Fruit fly (Drosophila melanogaster) whole organism, embryonic: Measurements from ENCODE around the gene CG6023.

Experiments used
- Aef1 ChIP-seq: fragments of 200-800 bp; sonication (Bioruptor generic); IDR thresholded peaks from 3 replicates; pipeline ENCODE4 v1.3.6; 2022; ENCODE audit warnings: missing biosample characterization, missing genetic modification characterization
- C15 ChIP-seq: fragments of 200-800 bp; sonication (Bioruptor generic); IDR thresholded peaks from 3 replicates; pipeline ENCODE4 v1.3.6; 2022; ENCODE audit warnings: missing biosample characterization, missing genetic modification characterization
- CG10147 ChIP-seq: fragments of 200-800 bp; sonication (Bioruptor generic); optimal IDR thresholded peaks from 2 replicates; lab custom pipeline; 2019; ENCODE audit warnings: missing biosample characterization, mild to moderate bottlenecking, missing genetic modification characterization, moderate library complexity
- CG11560 ChIP-seq: fragments of 200-800 bp; sonication (Bioruptor generic); IDR thresholded peaks from 3 replicates; pipeline ENCODE4 v1.3.6; 2022; ENCODE audit warnings: missing biosample characterization, missing genetic modification characterization
- CG12236 ChIP-seq: fragments of 200-800 bp; sonication (Bioruptor generic); optimal IDR thresholded peaks from 2 replicates; lab custom pipeline; 2016; ENCODE audit warnings: missing biosample characterization, missing genetic modification characterization
- CG12942 ChIP-seq: fragments of 200-800 bp; sonication (Bioruptor generic); optimal IDR thresholded peaks from 3 replicates; lab custom pipeline; 2016; ENCODE audit warnings: missing biosample characterization, missing genetic modification characterization
- CG15514 ChIP-seq: fragments of 200-800 bp; sonication (Bioruptor generic); optimal IDR thresholded peaks from 3 replicates; lab custom pipeline; 2017; ENCODE audit warnings: missing biosample characterization, missing genetic modification characterization, mild to moderate bottlenecking, moderate library complexity, missing genetic modification reagents
- CG34376 ChIP-seq: fragments of 200-800 bp; sonication (Bioruptor generic); optimal IDR thresholded peaks from 2 replicates; lab custom pipeline; 2018; ENCODE audit warnings: missing biosample characterization, mild to moderate bottlenecking, missing genetic modification characterization
- CG4328 ChIP-seq: fragments of 200-800 bp; sonication (Bioruptor generic); optimal IDR thresholded peaks from 3 replicates; lab custom pipeline; 2017; ENCODE audit warnings: missing biosample characterization, missing genetic modification reagents, missing genetic modification characterization
- CG4404 ChIP-seq: fragments of 200-800 bp; sonication (Bioruptor generic); IDR thresholded peaks from 2 replicates; pipeline ENCODE4 v1.3.6; 2022; ENCODE audit warnings: missing biosample characterization, missing genetic modification characterization
- CG6254 ChIP-seq: fragments of 200-800 bp; sonication (Bioruptor generic); optimal IDR thresholded peaks from 3 replicates; lab custom pipeline; 2017; ENCODE audit warnings: mild to moderate bottlenecking, missing biosample characterization, missing genetic modification reagents, missing genetic modification characterization
- CG6272 ChIP-seq: fragments of 200-800 bp; sonication (Bioruptor generic); IDR thresholded peaks from 2 replicates; pipeline ENCODE4 v1.3.6; 2022; ENCODE audit warnings: missing biosample characterization, missing genetic modification characterization
- CG6791 ChIP-seq: fragments of 200-800 bp; sonication (Bioruptor generic); IDR thresholded peaks from 3 replicates; pipeline ENCODE4 v1.3.6; 2022; ENCODE audit warnings: missing biosample characterization, missing genetic modification characterization; ENCODE audit not compliant: partially characterized antibody
- CG6854 ChIP-seq: fragments of 200-800 bp; sonication (Bioruptor generic); optimal IDR thresholded peaks from 3 replicates; lab custom pipeline; 2017; ENCODE audit warnings: missing biosample characterization, mild to moderate bottlenecking, missing genetic modification characterization
- CG7556 ChIP-seq: fragments of 200-800 bp; sonication (Bioruptor generic); optimal IDR thresholded peaks from 2 replicates; lab custom pipeline; 2017; ENCODE audit warnings: missing biosample characterization, mild to moderate bottlenecking, missing genetic modification characterization
- CG7987 ChIP-seq: fragments of 200-800 bp; sonication (Bioruptor generic); optimal IDR thresholded peaks from 2 replicates; lab custom pipeline; 2018; ENCODE audit warnings: missing biosample characterization, mild to moderate bottlenecking, missing genetic modification characterization, moderate library complexity
- CG8089 ChIP-seq: fragments of 200-800 bp; sonication (Bioruptor generic); optimal IDR thresholded peaks from 3 replicates; lab custom pipeline; 2016; ENCODE audit warnings: missing biosample characterization, missing genetic modification characterization
- CG8388 ChIP-seq: fragments of 200-800 bp; sonication (Bioruptor generic); optimal IDR thresholded peaks from 2 replicates; lab custom pipeline; 2019; ENCODE audit warnings: missing biosample characterization, mild to moderate bottlenecking, missing genetic modification characterization, moderate library complexity
- Chrac-16 ChIP-seq: fragments of 200-800 bp; sonication (Bioruptor generic); optimal IDR thresholded peaks from 3 replicates; lab custom pipeline; 2016; ENCODE audit warnings: missing biosample characterization, missing genetic modification characterization
- D19B ChIP-seq: fragments of 200-800 bp; sonication (Bioruptor generic); optimal IDR thresholded peaks from 2 replicates; lab custom pipeline; 2017; ENCODE audit warnings: missing biosample characterization, mild to moderate bottlenecking, missing genetic modification characterization
- Dip3 ChIP-seq: fragments of 200-800 bp; sonication (Bioruptor generic); optimal IDR thresholded peaks from 3 replicates; lab custom pipeline; 2016; ENCODE audit warnings: missing biosample characterization, missing genetic modification characterization
- Dll ChIP-seq: fragments of 200-800 bp; sonication (Bioruptor generic); IDR thresholded peaks from 4 replicates; pipeline ENCODE4 v1.3.6; 2022; ENCODE audit warnings: missing biosample characterization, missing genetic modification characterization; ENCODE audit not compliant: partially characterized antibody
- Drgx ChIP-seq: fragments of 200-800 bp; sonication (Bioruptor generic); IDR thresholded peaks from 2 replicates; pipeline ENCODE4 v1.3.6; 2022; ENCODE audit warnings: missing biosample characterization, missing genetic modification characterization
- ERR ChIP-seq: fragments of 200-800 bp; sonication (Bioruptor generic); optimal IDR thresholded peaks from 2 replicates; lab custom pipeline; 2016; ENCODE audit warnings: missing biosample characterization, missing genetic modification characterization
- Eip74EF ChIP-seq, 2 experiments: fragments of 200-800 bp in 1 of 2; fragments of >200 bp in 1 of 2; sonication (Bioruptor generic) in 1 of 2; optimal IDR thresholded peaks; 2 replicates each; lab custom pipeline; 2017 to 2019; ENCODE audit warnings: missing biosample characterization in 2 of 2, missing genetic modification characterization in 2 of 2, mild to moderate bottlenecking in 1 of 2, moderate library complexity in 1 of 2
- Hand ChIP-seq: fragments of 200-800 bp; sonication (Bioruptor generic); optimal IDR thresholded peaks from 2 replicates; lab custom pipeline; 2017; ENCODE audit warnings: mild to moderate bottlenecking, missing biosample characterization, missing genetic modification reagents, missing genetic modification characterization
- Hmr ChIP-seq: fragments of 200-800 bp; sonication (Bioruptor generic); optimal IDR thresholded peaks from 3 replicates; lab custom pipeline; 2017; ENCODE audit warnings: mild to moderate bottlenecking, missing biosample characterization, missing genetic modification reagents, missing genetic modification characterization
- MTF-1 ChIP-seq: fragments of 200-800 bp; sonication (Bioruptor generic); optimal IDR thresholded peaks from 2 replicates; lab custom pipeline; 2018; ENCODE audit warnings: missing biosample characterization, mild to moderate bottlenecking, missing genetic modification characterization, borderline replicate concordance
- Mad ChIP-seq: fragments of 200-800 bp; sonication (Bioruptor generic); optimal IDR thresholded peaks from 2 replicates; lab custom pipeline; 2016; ENCODE audit warnings: missing biosample characterization, missing genetic modification characterization
- Myb ChIP-seq: fragments of 200-800 bp; sonication (Bioruptor generic); optimal IDR thresholded peaks from 2 replicates; lab custom pipeline; 2016; ENCODE audit warnings: missing biosample characterization, missing genetic modification characterization
- Nf-YA ChIP-seq: fragments of 200-800 bp; sonication (Bioruptor generic); IDR thresholded peaks from 2 replicates; pipeline ENCODE4 v1.3.6; 2022; ENCODE audit warnings: missing biosample characterization, missing genetic modification characterization
- Nf-YB ChIP-seq: fragments of 200-800 bp; sonication (Bioruptor generic); optimal IDR thresholded peaks from 3 replicates; lab custom pipeline; 2019; ENCODE audit warnings: missing biosample characterization, mild to moderate bottlenecking, missing genetic modification characterization, moderate library complexity
- Nf-YC ChIP-seq: fragments of 200-800 bp; optimal IDR thresholded peaks from 3 replicates; lab custom pipeline; 2019; ENCODE audit warnings: missing biosample characterization, mild to moderate bottlenecking, missing genetic modification characterization, moderate library complexity
- Scr ChIP-seq: fragments of 200-800 bp; sonication (Bioruptor generic); IDR thresholded peaks from 2 replicates; pipeline ENCODE4 v1.3.6; 2022; ENCODE audit warnings: missing biosample characterization, missing genetic modification characterization; ENCODE audit not compliant: partially characterized antibody
- TFAM ChIP-seq: fragments of 200-800 bp; sonication (Bioruptor generic); optimal IDR thresholded peaks from 2 replicates; lab custom pipeline; 2017; ENCODE audit warnings: missing biosample characterization, missing genetic modification characterization, inconsistent platforms
- Xrp1 ChIP-seq: fragments of 200-800 bp; sonication (Bioruptor generic); IDR thresholded peaks from 2 replicates; pipeline ENCODE4 v1.3.6; 2022; ENCODE audit warnings: missing biosample characterization, missing genetic modification characterization
- ap ChIP-seq: fragments of 200-800 bp; sonication (Bioruptor generic); IDR thresholded peaks from 2 replicates; pipeline ENCODE4 v1.3.6; 2022; ENCODE audit warnings: missing biosample characterization, missing genetic modification characterization
- ase ChIP-seq: fragments of 200-800 bp; sonication (Bioruptor generic); IDR thresholded peaks from 3 replicates; pipeline ENCODE4 v1.3.6; 2022; ENCODE audit warnings: missing biosample characterization, missing genetic modification characterization
- dm ChIP-seq: fragments of 200-800 bp; sonication (Bioruptor generic); optimal IDR thresholded peaks from 3 replicates; lab custom pipeline; 2016; ENCODE audit warnings: missing biosample characterization, missing genetic modification characterization
- eve ChIP-seq, 2 experiments: fragments of >200 bp; optimal IDR thresholded peaks; 2 replicates each; lab custom pipeline; 2017; ENCODE audit warnings: missing biosample characterization in 2 of 2, missing genetic modification characterization in 2 of 2
- hb ChIP-seq: fragments of 200-800 bp; sonication (Bioruptor generic); IDR thresholded peaks from 3 replicates; pipeline ENCODE4 v1.3.6; 2022; ENCODE audit warnings: missing biosample characterization, missing genetic modification characterization; ENCODE audit not compliant: partially characterized antibody
- her ChIP-seq: fragments of 200-800 bp; sonication (Bioruptor generic); optimal IDR thresholded peaks from 2 replicates; lab custom pipeline; 2016; ENCODE audit warnings: missing biosample characterization, missing genetic modification characterization
- jigr1 ChIP-seq: fragments of 200-800 bp; sonication (Bioruptor generic); IDR thresholded peaks from 3 replicates; pipeline ENCODE4 v1.3.6; 2022; ENCODE audit warnings: missing biosample characterization, missing genetic modification characterization
- mam ChIP-seq: fragments of 200-800 bp; sonication (Bioruptor generic); optimal IDR thresholded peaks from 3 replicates; lab custom pipeline; 2016; ENCODE audit warnings: missing biosample characterization, missing genetic modification characterization
- pita ChIP-seq: fragments of 200-800 bp; sonication (Bioruptor generic); optimal IDR thresholded peaks from 2 replicates; lab custom pipeline; 2017; ENCODE audit warnings: missing biosample characterization, mild to moderate bottlenecking, missing genetic modification characterization
- psq ChIP-seq: fragments of 200-800 bp; sonication (Bioruptor generic); optimal IDR thresholded peaks from 2 replicates; lab custom pipeline; 2017; ENCODE audit warnings: missing biosample characterization, missing genetic modification characterization
- ro ChIP-seq: fragments of 200-800 bp; sonication (Bioruptor generic); IDR thresholded peaks from 2 replicates; pipeline ENCODE4 v1.3.6; 2022; ENCODE audit warnings: missing biosample characterization, missing genetic modification characterization
- sim ChIP-seq: fragments of 200-800 bp; sonication (Bioruptor generic); IDR thresholded peaks from 2 replicates; pipeline ENCODE4 v1.3.6; 2022; ENCODE audit warnings: missing biosample characterization, missing genetic modification characterization
- sna ChIP-seq: fragments of 200-800 bp; sonication (Bioruptor generic); IDR thresholded peaks from 2 replicates; pipeline ENCODE4 v1.3.6; 2022; ENCODE audit warnings: missing biosample characterization, missing genetic modification characterization; ENCODE audit not compliant: partially characterized antibody
- unpg ChIP-seq: fragments of 200-800 bp; sonication (Bioruptor generic); optimal IDR thresholded peaks from 3 replicates; lab custom pipeline; 2018; ENCODE audit warnings: missing biosample characterization, mild to moderate bottlenecking, missing genetic modification characterization, moderate library complexity

Gene CG6023

DNA sequence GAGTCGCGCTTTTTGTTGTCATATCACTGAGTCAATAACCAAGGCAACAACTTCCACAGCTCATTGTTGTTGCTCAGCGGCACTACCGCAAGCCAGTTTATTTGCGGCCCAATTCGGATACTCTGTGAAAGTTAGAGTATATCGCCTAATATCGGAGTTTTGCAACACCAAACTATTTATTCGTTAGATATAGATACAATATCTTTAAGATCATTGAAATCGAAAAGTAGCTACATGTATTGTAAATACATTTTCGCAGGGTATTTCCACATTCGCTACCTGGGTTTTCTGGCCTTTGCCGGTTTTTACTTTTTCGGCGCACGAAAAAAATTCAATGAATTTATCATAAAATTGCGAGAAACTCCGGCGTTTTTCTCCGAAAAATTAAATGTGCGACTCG lies 27.0 kb downstream of the CG6023 start (continued):
- TF ChIP-seq ERR (peak; percentile 22), eve (GFP tag; optimal IDR thresholded peaks at IDR 0.05; lab: Kevin White, UChicago) (peak in 1 of 2 experiments; percentile 67), Scr (no peak), CG8388 (peak; percentile 37), Mad (GFP tag; lab: Kevin White, UChicago) (peak; percentile 51), CG7987 (GFP tag; lab: Kevin White, UChicago) (peak; percentile 20), her (GFP tag; lab: Kevin White, UChicago) (peak; percentile 30), CG12236 (GFP tag; lab: Kevin White, UChicago) (no peak), Eip74EF (GFP tag; optimal IDR thresholded peaks at IDR 0.05; lab: Kevin White, UChicago) (peak in 1 of 2 experiments; percentile 48), sim (GFP tag; lab: Robert Waterston, UW) (no peak), dm (GFP tag; lab: Kevin White, UChicago) (peak; percentile 10), C15 (GFP tag; lab: Robert Waterston, UW) (0 out of 3 replicates have a peak, but pooled peaks have one; percentile 47), jigr1 (0 out of 3 replicates have a peak, but pooled peaks have one; percentile 22), MTF-1 (GFP tag; lab: Kevin White, UChicago) (no peak), Xrp1 (GFP tag; lab: Robert Waterston, UW) (peak; percentile 76), sna (GFP tag; lab: Robert Waterston, UW) (no peak), CG6272 (GFP tag; lab: Robert Waterston, UW) (peak; percentile 39; the same call in 1 of the 2 replicates), CG4404 (GFP tag; lab: Robert Waterston, UW) (peak; percentile 43), D19B (GFP tag; lab: Kevin White, UChicago) (peak; percentile 69), Myb (GFP tag; lab: Kevin White, UChicago) (peak; percentile 42), Nf-YB (no peak), CG11560 (tag; lab: Robert Waterston, UW) (0 out of 3 replicates have a peak, but pooled peaks have one; percentile 35), CG12942 (peak; percentile 45), Aef1 (peak; percentile 85), Dll (GFP tag; lab: Robert Waterston, UW) (no peak), CG6854 (GFP tag; lab: Kevin White, UChicago) (peak; percentile 52), Dip3 (peak; percentile 44), pita (GFP tag; lab: Kevin White, UChicago) (no peak), CG7556 (GFP tag; lab: Kevin White, UChicago) (peak; percentile 63), Nf-YA (GFP tag; lab: Robert Waterston, UW) (no peak), ase (GFP tag; lab: Robert Waterston, UW) (peak; percentile 69; the same call in 2 of the 3 replicates), hb (no peak), CG6254 (GFP tag; lab: Kevin White, UChicago) (no peak), CG15514 (GFP tag; lab: Kevin White, UChicago) (peak; percentile 43), Chrac-16 (GFP tag; lab: Kevin White, UChicago) (peak; percentile 44), Nf-YC (peak; percentile 7), Hand (GFP tag; lab: Kevin White, UChicago) (no peak), ap (GFP tag; lab: Robert Waterston, UW) (peak; percentile 66), TFAM (GFP tag; lab: Kevin White, UChicago) (no peak), CG10147 (peak; percentile 63), CG6791 (no peak), CG8089 (no peak), mam (GFP tag; lab: Kevin White, UChicago) (peak; percentile 62), CG4328 (GFP tag; lab: Kevin White, UChicago) (no peak), ro (0 out of 2 replicates have a peak, but pooled peaks have one; percentile 11), Drgx (peak; percentile 75), unpg (peak; percentile 76), CG34376 (peak; percentile 23), psq (GFP tag; lab: Kevin White, UChicago) (no peak), Hmr (GFP tag; lab: Kevin White, UChicago) (peak; percentile 76)
